Worm (Caenorhabditis elegans): ENCODE results near the gene cdgs-1.

Gene cdgs-1

DNA sequence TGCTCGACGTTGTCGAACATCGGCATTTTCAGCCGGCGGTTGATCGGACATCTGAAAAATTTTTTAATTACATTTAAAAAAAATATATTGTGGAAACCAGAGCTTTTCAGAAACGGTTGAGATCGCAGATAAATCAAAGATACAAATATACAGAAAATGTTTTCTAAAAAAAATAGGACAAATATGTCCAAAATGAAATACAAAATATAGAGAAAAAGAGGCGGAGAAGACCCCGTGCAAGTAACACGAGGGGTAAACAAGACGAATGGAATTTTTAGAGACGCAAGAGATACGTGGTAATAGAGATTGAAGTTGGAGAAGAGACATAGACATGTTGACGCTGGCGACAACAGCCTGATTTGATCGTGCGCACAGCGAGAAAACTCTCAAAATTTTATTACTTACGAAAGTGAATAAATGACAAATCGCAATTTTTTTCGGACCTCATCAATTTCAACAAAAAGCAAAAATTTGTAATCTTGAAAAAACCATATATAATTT is at the start of gene cdgs-1:
cdgs-1 (minus strand) TSS at position 51 of the 501 bp plus-strand sequence.
- TF ChIP-seq him-1 (tag; optimal IDR thresholded peaks at IDR 0.05) (no peak), dao-5 (tag; optimal IDR thresholded peaks at IDR 0.05) (no peak), W03F9.2 (tag; optimal IDR thresholded peaks at IDR 0.05) (no peak)

DNA sequence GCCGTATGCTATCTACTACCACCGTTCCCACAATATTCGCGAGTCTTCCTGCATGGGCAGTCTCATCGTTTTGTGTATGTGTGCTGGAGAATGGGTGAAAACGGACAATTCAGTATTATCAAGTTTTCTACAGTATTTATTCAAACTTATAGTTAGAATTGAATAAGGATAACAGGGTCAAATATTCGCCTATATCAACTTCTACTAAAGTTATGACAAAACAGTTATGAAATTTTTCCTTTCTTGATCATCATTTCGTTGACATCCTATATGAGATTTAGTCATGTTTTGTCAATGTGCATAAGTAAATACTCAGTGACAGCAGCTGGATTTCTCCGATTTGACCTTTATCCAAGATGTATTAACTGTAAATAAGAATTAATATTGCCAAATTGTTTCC is 35.8 kb upstream of the cdgs-1 start:
- TF ChIP-seq him-1 (tag; optimal IDR thresholded peaks at IDR 0.05) (no peak), dao-5 (tag; optimal IDR thresholded peaks at IDR 0.05) (no peak), W03F9.2 (tag; optimal IDR thresholded peaks at IDR 0.05) (no peak)

DNA sequence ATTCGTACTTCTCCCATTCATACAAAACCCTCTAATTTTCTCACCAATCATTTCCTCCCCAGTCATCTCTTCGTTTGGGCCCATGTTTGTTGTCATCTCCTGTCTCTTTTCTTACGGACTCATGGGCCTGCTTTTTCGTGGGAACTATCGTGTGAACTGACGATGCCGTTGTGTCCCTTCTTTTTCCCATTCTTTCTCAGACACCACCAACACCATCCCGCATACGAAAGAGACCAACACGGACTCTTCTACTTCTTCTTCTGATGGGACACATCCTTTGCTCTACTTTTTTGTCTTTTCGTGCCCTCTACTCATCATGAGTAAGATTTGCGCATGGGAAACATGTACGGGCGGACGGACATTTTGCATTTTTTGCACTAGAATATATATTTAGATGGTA is 34.8 kb upstream of the cdgs-1 start:
- TF ChIP-seq him-1 (tag; optimal IDR thresholded peaks at IDR 0.05) (no peak), dao-5 (tag; optimal IDR thresholded peaks at IDR 0.05) (no peak), W03F9.2 (tag; optimal IDR thresholded peaks at IDR 0.05) (no peak)

DNA sequence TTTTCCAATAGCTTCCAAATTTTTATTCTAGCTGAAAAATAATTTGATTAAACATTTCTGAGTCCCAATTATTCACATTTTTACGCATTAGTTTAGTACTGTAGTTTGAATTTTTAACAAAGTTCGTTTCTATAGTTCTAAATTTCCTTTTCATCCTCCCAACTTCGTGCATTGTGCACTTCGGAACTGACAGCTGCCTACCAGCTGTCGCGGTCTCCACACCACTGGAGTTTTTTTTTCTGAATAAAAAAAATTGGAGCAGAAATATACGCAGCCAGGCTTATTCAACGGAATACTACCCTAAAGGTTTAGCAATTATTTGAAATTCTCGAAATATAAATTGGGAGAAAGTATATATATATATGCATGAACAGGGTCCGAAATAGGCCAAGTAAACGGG is 33.7 kb upstream of the cdgs-1 start:
- TF ChIP-seq dao-5 (tag; optimal IDR thresholded peaks at IDR 0.05) (no peak), him-1 (tag; optimal IDR thresholded peaks at IDR 0.05) (no peak), W03F9.2 (tag; optimal IDR thresholded peaks at IDR 0.05) (no peak)

DNA sequence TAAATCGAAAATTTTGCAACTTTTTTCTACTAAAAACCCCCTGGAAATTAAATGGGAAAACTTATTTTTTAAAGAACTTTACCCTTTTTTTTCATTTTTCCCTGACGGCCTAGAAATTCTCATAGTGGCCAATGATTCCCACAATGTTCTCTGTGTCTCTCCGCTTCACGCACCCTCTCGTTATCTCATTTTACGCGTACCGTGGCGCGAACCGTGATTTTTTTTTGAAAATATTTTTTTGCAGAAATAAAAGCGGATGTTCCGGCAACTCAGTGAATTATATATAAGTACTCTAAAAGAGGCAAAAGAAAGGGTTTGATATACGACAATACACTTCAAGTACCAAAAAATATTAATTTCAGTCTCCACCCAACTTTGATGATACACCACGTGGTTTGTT is 30.9 kb upstream of the cdgs-1 start, which contains the start of gene C06A6.2:
C06A6.2 (plus strand) TSS at position 237 of the 400 bp plus-strand sequence.
- TF ChIP-seq W03F9.2 (tag; optimal IDR thresholded peaks at IDR 0.05) (no peak), dao-5 (tag; optimal IDR thresholded peaks at IDR 0.05) (no peak), him-1 (tag; optimal IDR thresholded peaks at IDR 0.05) (no peak)

DNA sequence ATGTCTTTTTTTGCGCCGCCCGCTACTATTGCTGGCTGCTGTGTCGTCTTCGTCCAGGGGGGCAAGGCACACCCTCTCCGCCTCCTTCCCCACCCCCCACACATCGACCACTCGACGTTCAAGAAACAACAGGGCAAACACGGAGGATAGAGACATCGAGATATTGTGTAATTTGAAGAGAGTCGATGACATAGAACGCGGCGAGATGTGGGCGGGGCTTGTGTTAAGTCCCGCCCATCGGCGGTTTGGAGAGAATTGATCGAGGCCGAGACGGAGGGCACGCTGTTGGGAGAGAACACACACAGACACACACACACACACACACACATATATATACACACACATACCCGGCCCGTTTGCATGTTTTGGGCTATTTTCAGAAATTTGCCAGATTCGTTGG is 30.1 kb upstream of the cdgs-1 start:
- peak; percentile 69 for TF ChIP-seq dao-5 (tag; optimal IDR thresholded peaks at IDR 0.05)
- peak; percentile 71 for TF ChIP-seq him-1 (tag; optimal IDR thresholded peaks at IDR 0.05)
- peak; percentile 5 for TF ChIP-seq W03F9.2 (tag; optimal IDR thresholded peaks at IDR 0.05)

DNA sequence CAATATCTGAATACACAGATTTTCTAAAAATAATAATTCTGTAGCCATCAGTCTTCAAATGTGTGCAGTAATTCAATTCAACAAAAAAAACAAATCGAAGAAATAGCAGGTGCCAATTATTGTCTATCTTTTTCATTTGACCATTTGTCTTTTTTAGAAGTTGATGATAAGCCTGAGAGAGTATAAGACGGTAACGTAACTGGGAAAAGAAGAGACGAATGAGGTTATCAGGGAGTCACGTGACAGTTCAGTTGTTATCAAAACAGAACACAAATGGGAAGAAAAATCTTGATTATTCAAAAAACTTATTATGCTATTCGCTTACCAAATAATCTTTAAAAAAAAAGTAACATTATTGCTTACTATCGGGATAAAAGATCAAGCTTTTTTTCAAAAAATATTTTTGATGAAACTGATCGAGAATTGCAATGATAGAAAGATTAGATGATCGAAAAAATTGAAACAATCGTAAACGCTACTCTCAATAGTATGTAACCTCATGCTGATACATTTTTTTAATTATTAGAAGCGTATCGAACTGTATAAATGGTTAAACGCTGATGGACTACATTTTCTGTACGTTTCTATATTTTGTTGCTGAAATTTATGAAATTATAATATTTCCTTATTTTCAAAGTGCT is 28.9 kb upstream of the cdgs-1 start:
- TF ChIP-seq dao-5 (tag; optimal IDR thresholded peaks at IDR 0.05) (no peak), him-1 (tag; optimal IDR thresholded peaks at IDR 0.05) (no peak), W03F9.2 (tag; optimal IDR thresholded peaks at IDR 0.05) (peak; percentile 26)

DNA sequence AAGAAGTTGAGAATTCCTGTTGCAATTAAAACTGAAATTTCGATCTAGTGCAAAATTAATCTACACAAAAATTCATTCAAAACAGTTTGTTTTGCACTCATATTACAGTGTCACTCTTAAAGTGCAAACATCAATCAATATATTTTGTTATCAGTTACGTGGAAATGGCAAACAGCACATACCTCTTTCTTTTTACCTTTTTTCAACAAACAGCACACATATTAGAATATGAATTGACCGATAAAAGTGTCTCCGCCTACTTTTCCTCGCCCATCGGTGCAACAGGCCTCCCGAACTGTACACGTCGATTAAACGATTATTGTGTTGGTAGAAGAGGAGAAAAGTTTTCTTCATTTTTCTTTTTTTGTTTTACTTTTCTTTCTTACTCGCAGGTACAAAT is 25.7 kb upstream of the cdgs-1 start:
- TF ChIP-seq dao-5 (tag; optimal IDR thresholded peaks at IDR 0.05) (no peak), him-1 (tag; optimal IDR thresholded peaks at IDR 0.05) (no peak), W03F9.2 (tag; optimal IDR thresholded peaks at IDR 0.05) (no peak)

DNA sequence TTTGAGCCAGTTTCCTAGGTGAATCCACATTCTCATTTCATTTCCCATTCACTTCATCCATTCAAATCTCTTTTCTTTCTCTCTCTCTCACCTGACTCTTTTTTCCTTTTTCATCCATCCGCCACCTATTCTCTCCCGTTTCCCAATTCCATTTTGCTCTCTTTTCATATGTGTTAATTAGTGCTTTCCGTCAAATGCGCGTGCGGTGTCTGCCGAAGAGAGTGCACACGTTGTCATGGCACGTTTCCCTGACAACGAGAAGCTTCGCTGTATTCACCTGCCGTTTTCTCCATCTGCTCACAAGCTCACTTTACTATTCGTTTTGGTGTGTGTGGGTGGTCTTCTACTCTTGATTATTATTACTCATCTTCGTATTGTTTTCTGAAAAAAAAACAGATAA is 24.4 kb upstream of the cdgs-1 start:
- TF ChIP-seq dao-5 (tag; optimal IDR thresholded peaks at IDR 0.05) = no peak
- no peak for TF ChIP-seq him-1 (tag; optimal IDR thresholded peaks at IDR 0.05)
- TF ChIP-seq W03F9.2 (tag; optimal IDR thresholded peaks at IDR 0.05) = no peak

DNA sequence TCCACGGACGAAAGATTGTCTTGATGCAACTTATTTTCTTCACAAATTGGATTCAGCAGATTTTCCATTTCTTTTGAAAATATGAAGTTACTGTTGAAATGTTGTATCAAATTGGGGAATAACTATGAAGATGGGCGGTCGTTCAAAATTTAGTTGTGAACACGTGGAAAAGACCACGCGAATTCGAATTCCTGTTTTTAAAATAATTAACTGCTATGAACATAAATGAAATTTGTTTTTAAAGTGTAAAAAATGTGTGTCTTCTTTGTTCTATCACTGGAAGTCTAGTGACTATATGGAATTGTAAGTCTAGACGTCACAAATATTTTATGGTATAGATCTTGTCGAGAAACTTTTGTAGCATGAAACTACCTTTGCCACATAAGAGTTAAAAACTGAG is 22.9 kb upstream of the cdgs-1 start, which contains the start of gene C06A6.7:
C06A6.7 (minus strand) TSS at position 101 of the 400 bp plus-strand sequence.
- TF ChIP-seq him-1 (tag; optimal IDR thresholded peaks at IDR 0.05) (no peak), dao-5 (tag; optimal IDR thresholded peaks at IDR 0.05) (no peak), W03F9.2 (tag; optimal IDR thresholded peaks at IDR 0.05) (no peak)

DNA sequence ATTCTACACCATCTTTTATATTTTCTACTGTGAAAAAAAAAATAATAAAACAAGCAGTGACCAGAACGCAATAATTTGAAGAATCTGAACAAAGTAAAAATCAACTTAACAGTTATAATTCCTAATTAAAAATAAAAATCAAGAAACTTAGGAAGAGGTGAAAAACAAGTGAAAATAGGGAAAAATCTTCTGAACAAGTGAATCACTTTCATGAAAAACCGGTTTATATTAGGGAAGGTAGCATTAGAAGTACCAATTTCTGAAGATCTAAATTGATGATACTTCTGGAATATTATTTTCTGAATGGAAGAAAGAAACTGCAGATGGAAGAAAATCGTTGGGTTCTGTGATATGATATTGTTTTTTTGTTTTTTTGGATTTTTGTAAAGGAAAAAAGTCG is 21.0 kb upstream of the cdgs-1 start:
- TF ChIP-seq W03F9.2 (tag; optimal IDR thresholded peaks at IDR 0.05) (no peak), dao-5 (tag; optimal IDR thresholded peaks at IDR 0.05) (no peak), him-1 (tag; optimal IDR thresholded peaks at IDR 0.05) (no peak)

DNA sequence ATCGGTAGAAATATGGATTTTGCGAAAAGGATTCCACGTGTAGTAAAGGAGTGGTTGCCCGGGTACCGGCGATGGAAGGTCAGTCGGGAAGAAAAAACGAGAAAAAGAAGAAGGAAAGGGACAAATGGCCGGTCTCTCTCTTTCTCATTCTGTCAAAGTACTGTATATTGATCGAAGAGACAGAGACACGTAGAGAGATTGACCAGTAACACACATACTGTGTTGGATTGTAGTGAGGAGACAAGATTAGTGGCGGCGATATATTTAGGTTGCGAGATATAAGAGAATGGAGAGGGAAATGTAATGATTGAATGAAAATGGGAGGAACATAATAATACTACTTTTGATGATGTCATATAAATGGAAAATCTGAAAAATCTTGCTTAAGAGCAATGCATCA is 20.5 kb upstream of the cdgs-1 start:
- no peak for TF ChIP-seq W03F9.2 (tag; optimal IDR thresholded peaks at IDR 0.05)

DNA sequence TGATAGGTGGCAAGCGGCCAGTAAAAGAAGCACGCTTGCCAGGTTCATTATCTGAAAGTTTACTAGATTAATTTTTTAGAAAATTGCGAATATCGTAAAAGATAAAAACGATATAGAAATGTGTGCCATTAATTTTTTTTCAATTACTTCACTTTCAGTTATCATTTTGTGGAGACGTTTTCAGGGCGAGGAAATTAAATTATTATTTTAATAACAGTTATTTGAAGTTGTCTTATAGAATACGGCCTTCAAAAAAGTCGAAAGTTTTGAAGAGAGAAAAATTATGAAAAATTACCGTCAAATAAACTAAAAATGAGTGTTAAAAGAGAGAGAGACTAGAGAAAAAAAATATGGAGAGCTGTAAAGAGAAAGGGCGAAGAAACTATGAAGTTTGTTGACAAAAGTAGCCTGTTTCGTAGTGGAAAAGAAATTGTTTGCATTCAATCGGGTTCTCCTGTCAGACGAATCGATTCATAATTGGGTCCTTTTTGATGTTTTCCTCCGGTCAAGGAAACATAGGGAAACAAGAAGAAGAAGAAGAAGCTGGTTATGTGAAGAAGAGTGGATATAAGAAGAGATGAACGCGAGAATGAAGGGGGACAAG is 19.2 kb upstream of the cdgs-1 start, which contains the start of gene erp-44.2:
erp-44.2 (minus strand) TSS at position 51 of the 604 bp plus-strand sequence.
- TF ChIP-seq dao-5 (tag; optimal IDR thresholded peaks at IDR 0.05) (no peak), him-1 (tag; optimal IDR thresholded peaks at IDR 0.05) (no peak), W03F9.2 (tag; optimal IDR thresholded peaks at IDR 0.05) (no peak)

DNA sequence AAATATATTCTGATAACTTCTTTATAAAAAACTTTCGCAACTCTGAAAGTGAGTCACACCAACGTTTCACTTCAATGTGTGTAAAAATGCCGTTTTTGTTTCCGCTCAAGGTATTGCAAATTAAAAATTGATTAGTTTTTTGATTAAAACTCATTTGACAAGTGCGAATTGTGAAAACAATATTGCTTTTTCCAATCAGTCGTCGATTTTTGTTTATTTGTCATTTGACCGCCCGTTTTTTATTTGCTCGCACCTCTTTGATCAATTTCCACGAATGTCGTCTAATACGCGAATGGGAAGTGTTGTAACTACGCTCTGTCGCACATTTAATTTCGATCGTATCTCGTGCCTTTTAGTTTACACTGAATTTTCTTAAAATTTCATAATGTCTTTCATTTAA is 14.6 kb upstream of the cdgs-1 start, which contains the start of gene mvb-12:
mvb-12 (plus strand) TSS at position 375 of the 400 bp plus-strand sequence.
- TF ChIP-seq dao-5 (tag; optimal IDR thresholded peaks at IDR 0.05) (no peak), W03F9.2 (tag; optimal IDR thresholded peaks at IDR 0.05) (no peak), him-1 (tag; optimal IDR thresholded peaks at IDR 0.05) (no peak)
